Fruit fly (Drosophila melanogaster): ENCODE data around the gene Sfp24C1.

The Sfp24C1 gene

dm6 chr2L:3657349-3658142 lies 42.9 kb upstream of the Sfp24C1 start (continued):
- no peak for TF ChIP-seq Sox100B (GFP tag; optimal IDR thresholded peaks at IDR 0.05)
- TF ChIP-seq wdn (GFP tag; IDR thresholded peaks at IDR 0.05): no peak
- TF ChIP-seq TFAM (GFP tag; optimal IDR thresholded peaks at IDR 0.05): no peak
- TF ChIP-seq esg (GFP tag; conservative IDR thresholded peaks at IDR 0.05): no peak
- peak; percentile 63 for TF ChIP-seq CG7745 (tag; optimal IDR thresholded peaks at IDR 0.05)
- TF ChIP-seq ATbp (GFP tag; optimal IDR thresholded peaks at IDR 0.05): no peak
- no peak for TF ChIP-seq zen2 (GFP tag; IDR thresholded peaks at IDR 0.05; ENCODE audit: partially characterized antibody)
- no peak for TF ChIP-seq otp (GFP tag; IDR thresholded peaks at IDR 0.05)
- no peak for TF ChIP-seq cas (GFP tag; IDR thresholded peaks at IDR 0.05)
- peak; percentile 15; the same call in 1 of the 2 replicates for TF ChIP-seq HLH3B (GFP tag; IDR thresholded peaks at IDR 0.05)
- TF ChIP-seq Atf3 (GFP tag; optimal IDR thresholded peaks at IDR 0.05): no peak
- TF ChIP-seq gsb (GFP tag; IDR thresholded peaks at IDR 0.05): no peak
- TF ChIP-seq CG3995 (GFP tag; optimal IDR thresholded peaks at IDR 0.05): peak; percentile 61
- no peak for TF ChIP-seq Atf6 (GFP tag; IDR thresholded peaks at IDR 0.05)
- TF ChIP-seq lmd (GFP tag; IDR thresholded peaks at IDR 0.05): peak; percentile 55
- no peak for TF ChIP-seq fru (optimal IDR thresholded peaks at IDR 0.05)
- TF ChIP-seq CG17328 (GFP tag; IDR thresholded peaks at IDR 0.05): peak; percentile 51; the same call in 1 of the 2 replicates

dm6 chr2L:3662307-3662795 lies 38.1 kb upstream of the Sfp24C1 start, which contains the start of gene Drgx:
TSS of gene Drgx (plus strand) at chr2L:3662745.
- TF ChIP-seq cas (GFP tag; IDR thresholded peaks at IDR 0.05) (no peak), Xbp1 (GFP tag; optimal IDR thresholded peaks at IDR 0.05) (no peak), Bgb (GFP tag; IDR thresholded peaks at IDR 0.05; ENCODE audit: partially characterized antibody) (peak; percentile 13; the same call in 1 of the 2 replicates), seq (GFP tag; IDR thresholded peaks at IDR 0.05) (peak; percentile 82), nerfin-2 (GFP tag; IDR thresholded peaks at IDR 0.05; ENCODE audit: partially characterized antibody) (peak; percentile 17; the same call in 1 of the 2 replicates), CG10321 (GFP tag; IDR thresholded peaks at IDR 0.05) (peak; percentile 93), CG2202 (tag; optimal IDR thresholded peaks at IDR 0.05) (no peak), Nf-YC (tag; optimal IDR thresholded peaks at IDR 0.05) (peak; percentile 98), phol (tag; optimal IDR thresholded peaks at IDR 0.05) (peak; percentile 9), Nf-YA (GFP tag; IDR thresholded peaks at IDR 0.05) (peak; percentile 92), Ets65A (GFP tag) (no peak), ranshi (GFP tag; IDR thresholded peaks at IDR 0.05) (no peak), CG32767 (GFP tag; IDR thresholded peaks at IDR 0.05) (0 out of 2 replicates have a peak, but pooled peaks have one; percentile 19), CG15073 (GFP tag; optimal IDR thresholded peaks at IDR 0.05) (no peak), CG18619 (GFP tag; optimal IDR thresholded peaks at IDR 0.05) (no peak), CG8478 (optimal IDR thresholded peaks at IDR 0.05) (peak; percentile 87), gsb-n (tag; optimal IDR thresholded peaks at IDR 0.05) (no peak), CG15479 (GFP tag; optimal IDR thresholded peaks at IDR 0.05) (peak; percentile 24), chm (GFP tag; IDR thresholded peaks at IDR 0.05) (0 out of 2 replicates have a peak, but pooled peaks have one; percentile 37), CG14441 (GFP tag; IDR thresholded peaks at IDR 0.05) (no peak), CG11247 (GFP tag; IDR thresholded peaks at IDR 0.05) (no peak), CG7928 (GFP tag; optimal IDR thresholded peaks at IDR 0.05) (no peak), nmo (GFP tag; optimal IDR thresholded peaks at IDR 0.05) (peak; percentile 9), Hmr (GFP tag; optimal IDR thresholded peaks at IDR 0.05) (no peak), corto (GFP tag; optimal IDR thresholded peaks at IDR 0.05) (no peak), CG1233 (GFP tag; optimal IDR thresholded peaks at IDR 0.05) (no peak), CG13287 (GFP tag; IDR thresholded peaks at IDR 0.05; ENCODE audit: partially characterized antibody) (peak; percentile 31; the same call in 1 of the 2 replicates), CTCF (GFP tag; optimal IDR thresholded peaks at IDR 0.05) (peak; percentile 14), CG13424 (tag; optimal IDR thresholded peaks at IDR 0.05) (no peak), cg (GFP tag; optimal IDR thresholded peaks at IDR 0.05) (peak; percentile 11), ato (GFP tag; IDR thresholded peaks at IDR 0.05; ENCODE audit: partially characterized antibody) (0 out of 2 replicates have a peak, but pooled peaks have one; percentile 12), ttk (GFP tag; IDR thresholded peaks at IDR 0.05) (no peak; the same call in 1 of the 2 replicates), Six4 (GFP tag; optimal IDR thresholded peaks at IDR 0.05) (no peak), CG12659 (GFP tag; optimal IDR thresholded peaks at IDR 0.05) (no peak)
